Worm (Caenorhabditis elegans) whole organism, L3 larva: ENCODE data around the gene pus-1.
A peak's percentile ranks its signal among the peaks of the same experiment; 100 is the strongest.

Experiments
- ZK546.5 ChIP-seq: sonication (generic microtip); optimal IDR thresholded peaks from 2 replicates; lab custom pipeline; 2017; ENCODE audit warnings: missing biosample characterization, missing genetic modification characterization
- aly-2 ChIP-seq: fragments of 150-350 bp; optimal IDR thresholded peaks from 2 replicates; lab custom pipeline; 2014; ENCODE audit warnings: missing biosample characterization, missing genetic modification characterization
- ama-1 ChIP-seq: fragments of 150-350 bp; optimal IDR thresholded peaks from 2 replicates; lab custom pipeline; 2018
- ceh-16 ChIP-seq: sonication (generic microtip); optimal IDR thresholded peaks from 2 replicates; lab custom pipeline; 2017; ENCODE audit warnings: missing biosample characterization, missing genetic modification characterization
- ceh-28 ChIP-seq: fragments of 150-350 bp; optimal IDR thresholded peaks from 2 replicates; lab custom pipeline; 2014; ENCODE audit warnings: missing biosample characterization, missing genetic modification reagents, missing genetic modification characterization
- ceh-82 ChIP-seq: fragments of 150-350 bp; optimal IDR thresholded peaks from 2 replicates; lab custom pipeline; 2014; ENCODE audit warnings: missing biosample characterization, missing genetic modification characterization
- ceh-9 ChIP-seq: sonication (generic microtip); optimal IDR thresholded peaks from 2 replicates; lab custom pipeline; 2018; ENCODE audit warnings: missing biosample characterization, missing genetic modification characterization
- daf-12 ChIP-seq: fragments of 150-350 bp; optimal IDR thresholded peaks from 2 replicates; lab custom pipeline; 2014; ENCODE audit warnings: missing biosample characterization, missing genetic modification reagents, missing genetic modification characterization
- elt-1 ChIP-seq: fragments of 150-350 bp; optimal IDR thresholded peaks from 2 replicates; lab custom pipeline; 2014; ENCODE audit warnings: missing biosample characterization, missing genetic modification characterization
- elt-2 ChIP-seq: sonication (generic microtip); optimal IDR thresholded peaks from 2 replicates; lab custom pipeline; 2016; ENCODE audit warnings: missing genetic modification reagents, mild to moderate bottlenecking, missing genetic modification characterization, missing compliant biosample characterization
- fkh-10 ChIP-seq: sonication (generic microtip); optimal IDR thresholded peaks from 2 replicates; lab custom pipeline; 2017; ENCODE audit warnings: missing biosample characterization, missing genetic modification reagents, missing genetic modification characterization
- hmg-11 ChIP-seq: sonication (generic microtip); optimal IDR thresholded peaks from 2 replicates; lab custom pipeline; 2016; ENCODE audit warnings: missing genetic modification characterization, missing compliant biosample characterization
- jun-1 ChIP-seq: fragments of 150-350 bp; optimal IDR thresholded peaks from 2 replicates; lab custom pipeline; 2014; ENCODE audit warnings: missing biosample characterization, missing genetic modification reagents, missing genetic modification characterization
- lin-39 ChIP-seq: fragments of 150-350 bp; optimal IDR thresholded peaks from 2 replicates; lab custom pipeline; 2018; ENCODE audit warnings: missing biosample characterization, missing genetic modification reagents, missing genetic modification characterization
- lsy-12 ChIP-seq: sonication (generic microtip); optimal IDR thresholded peaks from 2 replicates; lab custom pipeline; 2016; ENCODE audit warnings: mild to moderate bottlenecking, missing genetic modification characterization, missing compliant biosample characterization
- mdl-1 ChIP-seq: fragments of 150-350 bp; optimal IDR thresholded peaks from 2 replicates; lab custom pipeline; 2014; ENCODE audit warnings: missing biosample characterization, missing genetic modification characterization
- mml-1 ChIP-seq: fragments of 150-350 bp; sonication (generic microtip); optimal IDR thresholded peaks from 3 replicates; lab custom pipeline; 2014; ENCODE audit warnings: missing biosample characterization, missing genetic modification characterization
- nfya-1 ChIP-seq: sonication (generic microtip); optimal IDR thresholded peaks from 2 replicates; lab custom pipeline; 2017; ENCODE audit warnings: missing genetic modification characterization, mild to moderate bottlenecking, missing compliant biosample characterization, antibody characterized with exemption, moderate library complexity; ENCODE audit not compliant: insufficient read depth
- nhr-23 ChIP-seq: fragments of 150-350 bp; optimal IDR thresholded peaks from 2 replicates; lab custom pipeline; 2014; ENCODE audit warnings: missing biosample characterization, missing genetic modification reagents, missing genetic modification characterization
- nhr-237 ChIP-seq: fragments of 150-350 bp; optimal IDR thresholded peaks from 2 replicates; lab custom pipeline; 2014; ENCODE audit warnings: missing biosample characterization, missing genetic modification characterization
- nhr-25 ChIP-seq: sonication (generic microtip); optimal IDR thresholded peaks from 2 replicates; lab custom pipeline; 2017; ENCODE audit warnings: missing biosample characterization, missing genetic modification characterization
- nhr-28 ChIP-seq: fragments of 150-350 bp; optimal IDR thresholded peaks from 2 replicates; lab custom pipeline; 2014; ENCODE audit warnings: missing biosample characterization, missing genetic modification characterization
- nhr-43 ChIP-seq: sonication (generic microtip); optimal IDR thresholded peaks from 2 replicates; lab custom pipeline; 2016; ENCODE audit warnings: mild to moderate bottlenecking, missing genetic modification characterization, missing compliant biosample characterization; ENCODE audit not compliant: poor library complexity, severe bottlenecking
- nhr-77 ChIP-seq: fragments of 150-350 bp; optimal IDR thresholded peaks from 2 replicates; lab custom pipeline; 2014; ENCODE audit warnings: missing biosample characterization, missing genetic modification characterization
- pha-4 ChIP-seq: fragments of 150-350 bp; optimal IDR thresholded peaks from 2 replicates; lab custom pipeline; 2014; ENCODE audit warnings: missing biosample characterization, missing genetic modification reagents, missing genetic modification characterization
- pqm-1 ChIP-seq: fragments of 150-350 bp; optimal IDR thresholded peaks from 2 replicates; lab custom pipeline; 2017; ENCODE audit warnings: missing biosample characterization, missing genetic modification characterization, inconsistent platforms
- sea-2 ChIP-seq: fragments of 150-350 bp; sonication (generic microtip); optimal IDR thresholded peaks from 4 replicates; lab custom pipeline; 2014; ENCODE audit warnings: missing biosample characterization, missing genetic modification reagents, missing genetic modification characterization
- skn-1 ChIP-seq: fragments of 150-350 bp; optimal IDR thresholded peaks from 2 replicates; lab custom pipeline; 2014; ENCODE audit warnings: missing biosample characterization, missing genetic modification characterization
- tbx-2 ChIP-seq: sonication (generic microtip); optimal IDR thresholded peaks from 2 replicates; lab custom pipeline; 2016; ENCODE audit warnings: mild to moderate bottlenecking, missing genetic modification characterization, missing compliant biosample characterization
- unc-39 ChIP-seq: sonication (generic microtip); optimal IDR thresholded peaks from 4 replicates; lab custom pipeline; 2017; ENCODE audit warnings: missing biosample characterization, missing genetic modification characterization
- zag-1 ChIP-seq: fragments of 150-350 bp; optimal IDR thresholded peaks from 2 replicates; lab custom pipeline; 2014; ENCODE audit warnings: missing biosample characterization, missing genetic modification characterization
- ztf-4 ChIP-seq: fragments of 150-350 bp; optimal IDR thresholded peaks from 2 replicates; lab custom pipeline; 2014; ENCODE audit warnings: missing biosample characterization, missing genetic modification characterization

pus-1 gene

ce11 chrV:16781974-16782373, 12.8 kb downstream of the pus-1 start:
- TF ChIP-seq nfya-1 (tag; lab: Kevin White, UChicago) (no peak), elt-1 (tag; lab: Kevin White, UChicago) (no peak), nhr-77 (tag; lab: Kevin White, UChicago) (no peak), jun-1 (tag; lab: Kevin White, UChicago) (no peak), daf-12 (tag; lab: Kevin White, UChicago) (no peak), aly-2 (tag; lab: Kevin White, UChicago) (no peak), elt-2 (no peak), pqm-1 (tag; lab: Kevin White, UChicago) (no peak), ZK546.5 (no peak), nhr-23 (tag; lab: Kevin White, UChicago) (no peak), ztf-4 (tag; lab: Kevin White, UChicago) (no peak), zag-1 (tag; lab: Kevin White, UChicago) (no peak), lsy-12 (tag; lab: Kevin White, UChicago) (no peak)

- no peak for TF ChIP-seq mdl-1
- TF ChIP-seq nhr-25 (tag; lab: Kevin White, UChicago), result no peak
- TF ChIP-seq nhr-43 (tag; lab: Kevin White, UChicago), result peak; percentile 18
- no peak for TF ChIP-seq nhr-28 (tag; lab: Kevin White, UChicago)
- TF ChIP-seq nhr-23 (tag; lab: Kevin White, UChicago), result peak; percentile 31
- no peak for TF ChIP-seq pha-4 (tag; lab: Kevin White, UChicago)
- TF ChIP-seq elt-2, result no peak
- TF ChIP-seq ceh-28 (tag; lab: Kevin White, UChicago), result no peak
- no peak for TF ChIP-seq ceh-16 (tag; lab: Kevin White, UChicago)
- no peak for TF ChIP-seq zag-1 (tag; lab: Kevin White, UChicago)
- TF ChIP-seq lin-39 (tag; lab: Kevin White, UChicago), result no peak
- TF ChIP-seq nhr-77 (tag; lab: Kevin White, UChicago), result no peak
- TF ChIP-seq pqm-1 (tag; lab: Kevin White, UChicago), result no peak
- peak; percentile 29 for TF ChIP-seq ama-1 (lab: Kevin White, UChicago)
- no peak for TF ChIP-seq unc-39
- no peak for TF ChIP-seq lsy-12 (tag; lab: Kevin White, UChicago)
- no peak for TF ChIP-seq ztf-4 (tag; lab: Kevin White, UChicago)
- TF ChIP-seq ZK546.5, result no peak
- no peak for TF ChIP-seq ceh-82 (tag; lab: Kevin White, UChicago)
- TF ChIP-seq nhr-237, result no peak
- TF ChIP-seq ceh-9, result no peak
- no peak for TF ChIP-seq elt-1 (tag; lab: Kevin White, UChicago)
- TF ChIP-seq hmg-11 (tag; lab: Kevin White, UChicago), result no peak
- no peak for TF ChIP-seq sea-2 (GFP tag; lab: Kevin White, UChicago)
Observed at ce11 chrV:16780554-16780953, 14.2 kb downstream of the pus-1 start.

- TF ChIP-seq mml-1 (tag; lab: Kevin White, UChicago), result no peak
- TF ChIP-seq ama-1 (lab: Kevin White, UChicago), result no peak
- TF ChIP-seq ztf-4 (tag; lab: Kevin White, UChicago), result no peak
- TF ChIP-seq elt-1 (tag; lab: Kevin White, UChicago), result no peak
- no peak for TF ChIP-seq elt-2
- no peak for TF ChIP-seq fkh-10 (GFP tag; lab: Kevin White, UChicago)
- TF ChIP-seq ZK546.5, result no peak
- TF ChIP-seq tbx-2 (tag; lab: Kevin White, UChicago), result no peak
- no peak for TF ChIP-seq nhr-43 (tag; lab: Kevin White, UChicago)
- no peak for TF ChIP-seq nfya-1 (tag; lab: Kevin White, UChicago)
Observed at ce11 chrV:16779971-16780370, 14.8 kb downstream of the pus-1 start.

ce11 chrV:16779281-16779597, 15.5 kb downstream of the pus-1 start:
- TF ChIP-seq aly-2 (tag; lab: Kevin White, UChicago) (no peak), nhr-237 (no peak)

- TF ChIP-seq fkh-10 (GFP tag; lab: Kevin White, UChicago) (no peak), ceh-82 (tag; lab: Kevin White, UChicago) (no peak), skn-1 (tag; lab: Kevin White, UChicago) (no peak), ceh-28 (tag; lab: Kevin White, UChicago) (no peak), nhr-43 (tag; lab: Kevin White, UChicago) (peak; percentile 14), nhr-25 (tag; lab: Kevin White, UChicago) (peak; percentile 33), elt-1 (tag; lab: Kevin White, UChicago) (peak; percentile 47)
Observed at ce11 chrV:16778540-16779280, 16.0 kb downstream of the pus-1 start.
